Fruit fly (Drosophila melanogaster) whole organism, pupa: ENCODE results near the gene endos.

Source experiments
- CG10348 ChIP-seq: fragments of 200-800 bp; sonication (Bioruptor generic); IDR thresholded peaks from 2 replicates; pipeline ENCODE4 v1.3.6; 2022; ENCODE audit warnings: missing biosample characterization, missing genetic modification characterization
- CG12605 ChIP-seq: fragments of 200-800 bp; sonication (Bioruptor generic); IDR thresholded peaks from 2 replicates; pipeline ENCODE4 v1.3.6; 2022; ENCODE audit warnings: missing biosample characterization, missing genetic modification characterization
- CG13204 ChIP-seq: fragments of 200-800 bp; sonication (Bioruptor generic); optimal IDR thresholded peaks from 2 replicates; lab custom pipeline; 2018; ENCODE audit warnings: missing biosample characterization, mild to moderate bottlenecking, missing genetic modification characterization, moderate library complexity
- CG14655 ChIP-seq: fragments of 200-800 bp; sonication (Bioruptor generic); optimal IDR thresholded peaks from 3 replicates; lab custom pipeline; 2017; ENCODE audit warnings: mild to moderate bottlenecking, missing biosample characterization, missing genetic modification reagents, missing genetic modification characterization
- CG32121 ChIP-seq: fragments of 200-800 bp; sonication (Bioruptor generic); IDR thresholded peaks from 2 replicates; pipeline ENCODE4 v1.3.6; 2022; ENCODE audit warnings: missing biosample characterization, missing genetic modification characterization
- CG34367 ChIP-seq: fragments of 200-800 bp; sonication (Bioruptor generic); optimal IDR thresholded peaks from 2 replicates; lab custom pipeline; 2018; ENCODE audit warnings: missing biosample characterization, mild to moderate bottlenecking, missing genetic modification characterization
- CG4496 ChIP-seq: fragments of 200-800 bp; sonication (Bioruptor generic); IDR thresholded peaks from 3 replicates; pipeline ENCODE4 v1.3.6; 2022; ENCODE audit warnings: missing biosample characterization, missing genetic modification characterization
- CG8301 ChIP-seq: fragments of 200-800 bp; sonication (Bioruptor generic); optimal IDR thresholded peaks from 2 replicates; lab custom pipeline; 2018; ENCODE audit warnings: missing biosample characterization, mild to moderate bottlenecking, missing genetic modification characterization
- D1 ChIP-seq: fragments of 200-800 bp; sonication (Bioruptor generic); optimal IDR thresholded peaks from 2 replicates; lab custom pipeline; 2018; ENCODE audit warnings: missing biosample characterization, mild to moderate bottlenecking, missing genetic modification characterization, moderate library complexity
- EcR ChIP-seq: fragments of 200-800 bp; sonication (Bioruptor generic); optimal IDR thresholded peaks from 3 replicates; lab custom pipeline; 2019; ENCODE audit warnings: missing biosample characterization, missing genetic modification characterization, mild to moderate bottlenecking, moderate library complexity, missing genetic modification reagents
- Ets98B ChIP-seq: fragments of 200-800 bp; sonication (Bioruptor generic); IDR thresholded peaks from 2 replicates; pipeline ENCODE4 v1.3.6; 2022; ENCODE audit warnings: missing biosample characterization, missing genetic modification characterization
- Pif1A ChIP-seq: fragments of 200-800 bp; sonication (Bioruptor generic); optimal IDR thresholded peaks from 3 replicates; lab custom pipeline; 2016; ENCODE audit warnings: missing biosample characterization, missing genetic modification characterization
- Pif1B ChIP-seq: fragments of 200-800 bp; sonication (Bioruptor generic); optimal IDR thresholded peaks from 3 replicates; lab custom pipeline; 2016; ENCODE audit warnings: missing biosample characterization, missing genetic modification characterization
- Snoo ChIP-seq: fragments of 200-800 bp; sonication (Bioruptor generic); optimal IDR thresholded peaks from 3 replicates; lab custom pipeline; 2017; ENCODE audit warnings: missing biosample characterization, mild to moderate bottlenecking, missing genetic modification characterization, inconsistent platforms

dm6 chr3L:14027549-14027948 is 4.0 kb downstream of the endos start:
- TF ChIP-seq CG8301 (tag; lab: Kevin White, UChicago) (no peak), CG4496 (GFP tag; lab: Robert Waterston, UW) (no peak), CG34367 (tag; lab: Kevin White, UChicago) (no peak), Snoo (tag; lab: Kevin White, UChicago) (no peak), EcR (no peak), Pif1A (GFP tag; lab: Kevin White, UChicago) (no peak), Pif1B (no peak), CG32121 (no peak), D1 (tag; lab: Kevin White, UChicago) (no peak), CG14655 (no peak), CG13204 (no peak), Ets98B (GFP tag; lab: Robert Waterston, UW) (no peak), CG12605 (GFP tag; lab: Robert Waterston, UW) (no peak), CG10348 (no peak)
